Fruit fly (Drosophila melanogaster) whole organism, embryonic: ENCODE results near the gene CG5810.

Experiments used
- Asciz ChIP-seq: fragments of 200-800 bp; sonication (Bioruptor generic); optimal IDR thresholded peaks from 2 replicates; lab custom pipeline; 2017; ENCODE audit warnings: missing biosample characterization, mild to moderate bottlenecking, missing genetic modification characterization, missing genetic modification reagents
- Atf-2 ChIP-seq: fragments of 200-800 bp; sonication (Bioruptor generic); optimal IDR thresholded peaks from 2 replicates; lab custom pipeline; 2016; ENCODE audit warnings: missing biosample characterization, missing genetic modification characterization
- BEAF-32 ChIP-seq: fragments of 200-800 bp; sonication (Bioruptor generic); optimal IDR thresholded peaks from 3 replicates; lab custom pipeline; 2017; ENCODE audit warnings: missing biosample characterization, missing genetic modification characterization, mild to moderate bottlenecking, moderate library complexity, missing genetic modification reagents
- Bteb2 ChIP-seq: fragments of 200-800 bp; sonication (Bioruptor generic); optimal IDR thresholded peaks from 2 replicates; lab custom pipeline; 2016; ENCODE audit warnings: missing biosample characterization, missing genetic modification characterization
- CG10267 ChIP-seq: fragments of 200-800 bp; sonication (Bioruptor generic); optimal IDR thresholded peaks from 2 replicates; lab custom pipeline; 2018; ENCODE audit warnings: missing biosample characterization, mild to moderate bottlenecking, missing genetic modification characterization, moderate library complexity
- CG11504 ChIP-seq: fragments of 200-800 bp; sonication (Bioruptor generic); optimal IDR thresholded peaks from 3 replicates; lab custom pipeline; 2019; ENCODE audit warnings: missing biosample characterization, mild to moderate bottlenecking, missing genetic modification characterization, moderate library complexity
- CG12659 ChIP-seq: fragments of 200-800 bp; sonication (Bioruptor generic); optimal IDR thresholded peaks from 3 replicates; lab custom pipeline; 2017; ENCODE audit warnings: mild to moderate bottlenecking, missing biosample characterization, missing genetic modification reagents, missing genetic modification characterization
- CG14860 ChIP-seq: fragments of 200-800 bp; sonication (Bioruptor generic); IDR thresholded peaks from 3 replicates; pipeline ENCODE4 v1.3.6; 2022; ENCODE audit warnings: missing biosample characterization, missing genetic modification characterization; ENCODE audit not compliant: partially characterized antibody
- CG1529 ChIP-seq: fragments of 200-800 bp; sonication (Bioruptor generic); optimal IDR thresholded peaks from 3 replicates; lab custom pipeline; 2018; ENCODE audit warnings: missing biosample characterization, missing genetic modification characterization
- CG15479 ChIP-seq: fragments of 200-800 bp; sonication (Bioruptor generic); optimal IDR thresholded peaks from 3 replicates; lab custom pipeline; 2019; ENCODE audit warnings: missing biosample characterization, mild to moderate bottlenecking, missing genetic modification characterization, moderate library complexity
- CG1603 ChIP-seq: fragments of 200-800 bp; sonication (Bioruptor generic); optimal IDR thresholded peaks from 2 replicates; lab custom pipeline; 2019; ENCODE audit warnings: missing biosample characterization, mild to moderate bottlenecking, missing genetic modification characterization, moderate library complexity
- CG16779 ChIP-seq: fragments of 200-800 bp; sonication (Bioruptor generic); IDR thresholded peaks from 2 replicates; pipeline ENCODE4 v1.3.6; 2022; ENCODE audit warnings: missing biosample characterization, missing genetic modification characterization
- CG2889 ChIP-seq: fragments of 200-800 bp; sonication (Bioruptor generic); IDR thresholded peaks from 3 replicates; pipeline ENCODE4 v1.3.6; 2022; ENCODE audit warnings: missing biosample characterization, missing genetic modification characterization
- CG30403 ChIP-seq: fragments of 200-800 bp; sonication (Bioruptor generic); optimal IDR thresholded peaks from 3 replicates; lab custom pipeline; 2016; ENCODE audit warnings: missing biosample characterization, missing genetic modification characterization
- CG31388 ChIP-seq: fragments of 200-800 bp; sonication (Bioruptor generic); optimal IDR thresholded peaks from 2 replicates; lab custom pipeline; 2016; ENCODE audit warnings: missing biosample characterization, missing genetic modification characterization
- CG34224 ChIP-seq: fragments of 200-800 bp; sonication (Bioruptor generic); IDR thresholded peaks from 3 replicates; pipeline ENCODE4 v1.3.6; 2022; ENCODE audit warnings: missing biosample characterization, missing genetic modification characterization; ENCODE audit not compliant: partially characterized antibody
- CG6854 ChIP-seq: fragments of 200-800 bp; sonication (Bioruptor generic); optimal IDR thresholded peaks from 3 replicates; lab custom pipeline; 2017; ENCODE audit warnings: missing biosample characterization, mild to moderate bottlenecking, missing genetic modification characterization
- CG7839 ChIP-seq: fragments of 200-800 bp; sonication (Bioruptor generic); optimal IDR thresholded peaks from 3 replicates; lab custom pipeline; 2018; ENCODE audit warnings: missing biosample characterization, mild to moderate bottlenecking, missing genetic modification characterization, moderate library complexity
- CG7928 ChIP-seq: fragments of 200-800 bp; sonication (Bioruptor generic); optimal IDR thresholded peaks from 2 replicates; lab custom pipeline; 2017; ENCODE audit warnings: missing biosample characterization, mild to moderate bottlenecking, missing genetic modification characterization
- CG8478 ChIP-seq: fragments of >200 bp; optimal IDR thresholded peaks from 2 replicates; lab custom pipeline; 2018
- CG9817 ChIP-seq: fragments of 200-800 bp; sonication (Bioruptor generic); optimal IDR thresholded peaks from 2 replicates; lab custom pipeline; 2018; ENCODE audit warnings: missing biosample characterization, mild to moderate bottlenecking, missing genetic modification characterization, moderate library complexity
- Deaf1 ChIP-seq: fragments of 200-800 bp; optimal IDR thresholded peaks from 3 replicates; lab custom pipeline; 2019; ENCODE audit warnings: missing biosample characterization, mild to moderate bottlenecking, missing genetic modification characterization, moderate library complexity
- Doc3 ChIP-seq: fragments of 200-800 bp; sonication (Bioruptor generic); IDR thresholded peaks from 3 replicates; pipeline ENCODE4 v1.3.6; 2022; ENCODE audit warnings: missing biosample characterization, missing genetic modification characterization; ENCODE audit not compliant: partially characterized antibody
- HLHmδ ChIP-seq: fragments of 200-800 bp; sonication (Bioruptor generic); optimal IDR thresholded peaks from 2 replicates; lab custom pipeline; 2018; ENCODE audit warnings: missing biosample characterization, mild to moderate bottlenecking, missing genetic modification characterization, moderate library complexity
- Hr39 ChIP-seq: fragments of >200 bp; optimal IDR thresholded peaks from 2 replicates; lab custom pipeline; 2017
- NK7.1 ChIP-seq: fragments of 200-800 bp; sonication (Bioruptor generic); optimal IDR thresholded peaks from 3 replicates; lab custom pipeline; 2016; ENCODE audit warnings: missing biosample characterization, missing genetic modification characterization
- Xbp1 ChIP-seq: fragments of 200-800 bp; sonication (Bioruptor generic); optimal IDR thresholded peaks from 3 replicates; lab custom pipeline; 2016; ENCODE audit warnings: missing biosample characterization, mild to moderate bottlenecking, missing genetic modification characterization
- Xrp1 ChIP-seq: fragments of 200-800 bp; sonication (Bioruptor generic); IDR thresholded peaks from 2 replicates; pipeline ENCODE4 v1.3.6; 2022; ENCODE audit warnings: missing biosample characterization, missing genetic modification characterization
- bbx ChIP-seq: fragments of 200-800 bp; sonication (Bioruptor generic); IDR thresholded peaks from 2 replicates; pipeline ENCODE4 v1.3.6; 2022; ENCODE audit warnings: missing biosample characterization, missing genetic modification characterization; ENCODE audit not compliant: partially characterized antibody
- bsh ChIP-seq, 2 experiments: fragments of 200-800 bp; sonication (Bioruptor generic); optimal IDR thresholded peaks; 2 replicates each; lab custom pipeline; 2017 to 2018; ENCODE audit warnings: mild to moderate bottlenecking in 2 of 2, missing biosample characterization in 2 of 2, missing genetic modification characterization in 2 of 2, moderate library complexity in 1 of 2
- cg ChIP-seq: fragments of 200-800 bp; sonication (Bioruptor generic); optimal IDR thresholded peaks from 3 replicates; lab custom pipeline; 2019; ENCODE audit warnings: missing biosample characterization, mild to moderate bottlenecking, missing genetic modification characterization, moderate library complexity
- ci ChIP-seq: fragments of 200-800 bp; sonication (Bioruptor generic); IDR thresholded peaks from 3 replicates; pipeline ENCODE4 v1.3.6; 2022; ENCODE audit warnings: missing biosample characterization, missing genetic modification characterization
- corto ChIP-seq: fragments of 200-800 bp; sonication (Bioruptor generic); optimal IDR thresholded peaks from 2 replicates; lab custom pipeline; 2016; ENCODE audit warnings: missing biosample characterization, mild to moderate bottlenecking, missing genetic modification characterization, moderate library complexity
- cwo ChIP-seq: fragments of 200-800 bp; sonication (Bioruptor generic); optimal IDR thresholded peaks from 3 replicates; lab custom pipeline; 2017; ENCODE audit warnings: missing biosample characterization, missing genetic modification characterization, mild to moderate bottlenecking, moderate library complexity, missing genetic modification reagents
- dimm ChIP-seq: fragments of 200-800 bp; sonication (Bioruptor generic); IDR thresholded peaks from 2 replicates; pipeline ENCODE4 v1.3.6; 2022; ENCODE audit warnings: missing biosample characterization, missing genetic modification characterization
- emc ChIP-seq: fragments of 200-800 bp; sonication (Bioruptor generic); optimal IDR thresholded peaks from 2 replicates; lab custom pipeline; 2016; ENCODE audit warnings: missing biosample characterization, missing genetic modification characterization
- fu2 ChIP-seq: fragments of 200-800 bp; sonication (Bioruptor generic); optimal IDR thresholded peaks from 2 replicates; lab custom pipeline; 2016; ENCODE audit warnings: missing biosample characterization, missing genetic modification characterization
- grn ChIP-seq: fragments of 200-800 bp; sonication (Bioruptor generic); optimal IDR thresholded peaks from 3 replicates; lab custom pipeline; 2017; ENCODE audit warnings: missing biosample characterization, missing genetic modification characterization
- jumu ChIP-seq: fragments of 200-800 bp; sonication (Bioruptor generic); optimal IDR thresholded peaks from 3 replicates; lab custom pipeline; 2016; ENCODE audit warnings: missing biosample characterization, missing genetic modification characterization
- mirr ChIP-seq: fragments of 200-800 bp; sonication (Bioruptor generic); optimal IDR thresholded peaks from 3 replicates; lab custom pipeline; 2018; ENCODE audit warnings: missing biosample characterization, mild to moderate bottlenecking, missing genetic modification characterization
- nau ChIP-seq: fragments of 200-800 bp; sonication (Bioruptor generic); optimal IDR thresholded peaks from 3 replicates; lab custom pipeline; 2017; ENCODE audit warnings: missing biosample characterization, mild to moderate bottlenecking, missing genetic modification characterization, missing genetic modification reagents
- otp ChIP-seq: fragments of 200-800 bp; sonication (Bioruptor generic); IDR thresholded peaks from 3 replicates; pipeline ENCODE4, ENCODE4 v1.3.6; 2022; ENCODE audit warnings: missing biosample characterization, missing genetic modification characterization
- prd ChIP-seq, 3 experiments: fragments of >200 bp in 2 of 3; fragments of 200-800 bp in 1 of 3; sonication (Bioruptor generic) in 1 of 3; optimal IDR thresholded peaks in 2 of 3; IDR thresholded peaks in 1 of 3; 2 replicates in 2 of 3; 3 replicates in 1 of 3; pipeline versions ENCODE4 v1.3.6 to Lab custom; 2017 to 2022; ENCODE audit warnings: missing biosample characterization in 1 of 3, missing genetic modification characterization in 1 of 3
- stc ChIP-seq: fragments of 200-800 bp; sonication (Bioruptor generic); IDR thresholded peaks from 2 replicates; pipeline ENCODE4 v1.3.6; 2022; ENCODE audit warnings: missing biosample characterization, missing genetic modification characterization
- stwl ChIP-seq: fragments of 200-800 bp; sonication (Bioruptor generic); optimal IDR thresholded peaks from 3 replicates; lab custom pipeline; 2018; ENCODE audit warnings: missing biosample characterization, mild to moderate bottlenecking, missing genetic modification characterization, moderate library complexity
- sug ChIP-seq: fragments of 200-800 bp; optimal IDR thresholded peaks from 2 replicates; lab custom pipeline; 2019; ENCODE audit warnings: missing biosample characterization, mild to moderate bottlenecking, missing genetic modification characterization, moderate library complexity
- trem ChIP-seq: fragments of 200-800 bp; optimal IDR thresholded peaks from 3 replicates; lab custom pipeline; 2019; ENCODE audit warnings: missing biosample characterization, mild to moderate bottlenecking, missing genetic modification characterization, moderate library complexity
- trh ChIP-seq: fragments of 200-800 bp; sonication (Bioruptor generic); optimal IDR thresholded peaks from 2 replicates; lab custom pipeline; 2016; ENCODE audit warnings: missing biosample characterization, missing genetic modification characterization
- yki ChIP-seq: fragments of >200 bp; optimal IDR thresholded peaks from 3 replicates; lab custom pipeline; 2018

Gene CG5810

dm6 chr3R:21199085-21199899 is 35.7 kb downstream of the CG5810 start (continued):
- TF ChIP-seq CG16779 (GFP tag; lab: Robert Waterston, UW) = no peak
- TF ChIP-seq Bteb2 = no peak
- no peak for TF ChIP-seq Xrp1 (GFP tag; lab: Robert Waterston, UW)
- TF ChIP-seq CG8478 (lab: Kevin White, UChicago) = no peak
- TF ChIP-seq Deaf1 = peak; percentile 26
- no peak for TF ChIP-seq corto (GFP tag; lab: Kevin White, UChicago)
- TF ChIP-seq grn (GFP tag; lab: Kevin White, UChicago) = peak; percentile 32
- TF ChIP-seq CG14860 (GFP tag; lab: Robert Waterston, UW) = no peak
- no peak for TF ChIP-seq Asciz (GFP tag; lab: Kevin White, UChicago)
- TF ChIP-seq CG6854 (GFP tag; lab: Kevin White, UChicago) = no peak
- no peak for TF ChIP-seq emc (GFP tag; lab: Kevin White, UChicago)
- no peak for TF ChIP-seq jumu (GFP tag; lab: Kevin White, UChicago)
- TF ChIP-seq CG2889 (GFP tag; lab: Robert Waterston, UW) = no peak
- TF ChIP-seq yki (lab: Kevin White, UChicago) = no peak
- TF ChIP-seq cg = peak; percentile 78
- TF ChIP-seq fu2 = no peak
- peak; percentile 87 for TF ChIP-seq Hr39 (lab: Kevin White, UChicago)
- no peak for TF ChIP-seq CG31388
- no peak for TF ChIP-seq CG15479
- TF ChIP-seq ci (GFP tag; lab: Robert Waterston, UW) = peak; percentile 38; the same call in 2 of the 3 replicates
- no peak for TF ChIP-seq nau (GFP tag; lab: Kevin White, UChicago)
- TF ChIP-seq CG30403 (GFP tag; lab: Kevin White, UChicago) = no peak

DNA sequence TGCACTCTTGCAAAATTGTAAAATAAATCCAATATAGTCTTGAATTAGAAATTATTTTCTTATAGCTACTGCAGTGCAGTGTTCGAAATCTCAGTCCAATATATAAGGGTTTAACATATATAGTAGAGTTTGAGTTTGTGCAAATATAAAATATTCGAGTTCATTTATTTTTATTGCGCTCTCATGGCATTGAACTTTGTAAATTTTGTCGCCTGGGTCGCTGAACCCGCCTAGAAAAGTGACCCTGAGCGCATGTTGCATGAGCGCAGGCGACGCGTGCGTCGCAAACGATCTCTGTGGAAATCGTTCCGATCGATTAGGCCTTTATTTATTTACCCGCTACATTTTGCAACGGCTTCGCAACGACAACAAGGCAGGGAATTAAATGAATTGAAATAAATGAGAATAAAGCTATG is 36.4 kb downstream of the CG5810 start:
- TF ChIP-seq CG1529 (GFP tag; lab: Kevin White, UChicago) (peak; percentile 41), NK7.1 (GFP tag; lab: Kevin White, UChicago) (no peak), CG10267 (tag; lab: Kevin White, UChicago) (peak; percentile 4), CG11504 (tag; lab: Kevin White, UChicago) (peak; percentile 31), CG12659 (GFP tag; lab: Kevin White, UChicago) (peak; percentile 27), BEAF-32 (GFP tag; lab: Kevin White, UChicago) (no peak), CG7839 (tag; lab: Kevin White, UChicago) (peak; percentile 5), Doc3 (GFP tag; lab: Robert Waterston, UW) (no peak), CG1603 (tag; lab: Kevin White, UChicago) (peak; percentile 55), HLHmδ (GFP tag; lab: Kevin White, UChicago) (no peak), cwo (GFP tag; lab: Kevin White, UChicago) (no peak), sug (tag; lab: Kevin White, UChicago) (no peak), mirr (GFP tag; lab: Kevin White, UChicago) (no peak), prd (optimal IDR thresholded peaks at IDR 0.05; lab: Kevin White, UChicago) (no peak), prd (GFP tag; IDR thresholded peaks at IDR 0.05; lab: Robert Waterston, UW) (peak; percentile 38; the same call in 2 of the 3 replicates), otp (GFP tag; lab: Robert Waterston, UW) (no peak), dimm (GFP tag; lab: Robert Waterston, UW) (no peak), trem (tag; lab: Kevin White, UChicago) (peak; percentile 27), Atf-2 (peak; percentile 8), trh (no peak), stwl (no peak), stc (GFP tag; lab: Robert Waterston, UW) (no peak), bbx (no peak), CG34224 (GFP tag; lab: Robert Waterston, UW) (no peak), CG7928 (GFP tag; lab: Kevin White, UChicago) (no peak), Xbp1 (GFP tag; lab: Kevin White, UChicago) (peak; percentile 31), CG9817 (no peak), bsh (GFP tag; optimal IDR thresholded peaks at IDR 0.05; lab: Kevin White, UChicago) (peak; percentile 20 to 69)
